Fruit fly (Drosophila melanogaster) whole organism, embryonic: Measurements from ENCODE around the gene CG32801.
A peak's percentile ranks its signal among the peaks of the same experiment; 100 is the strongest.

Experiments used
- B-H1 ChIP-seq: fragments of 200-800 bp; sonication (Bioruptor generic); IDR thresholded peaks from 3 replicates; pipeline ENCODE4 v1.3.6; 2022; ENCODE audit warnings: missing biosample characterization, missing genetic modification characterization
- CG10274 ChIP-seq: fragments of 200-800 bp; sonication (Bioruptor generic); optimal IDR thresholded peaks from 3 replicates; lab custom pipeline; 2017; ENCODE audit warnings: missing biosample characterization, mild to moderate bottlenecking, missing genetic modification characterization
- CG11504 ChIP-seq: fragments of 200-800 bp; sonication (Bioruptor generic); optimal IDR thresholded peaks from 3 replicates; lab custom pipeline; 2019; ENCODE audit warnings: missing biosample characterization, mild to moderate bottlenecking, missing genetic modification characterization, moderate library complexity
- CG1602 ChIP-seq: fragments of 200-800 bp; sonication (Bioruptor generic); optimal IDR thresholded peaks from 3 replicates; lab custom pipeline; 2016; ENCODE audit warnings: missing biosample characterization, missing genetic modification characterization
- CG16863 ChIP-seq: fragments of 200-800 bp; sonication (Bioruptor generic); optimal IDR thresholded peaks from 3 replicates; lab custom pipeline; 2016; ENCODE audit warnings: missing biosample characterization, missing genetic modification characterization
- CG17385 ChIP-seq: fragments of 200-800 bp; sonication (Bioruptor generic); optimal IDR thresholded peaks from 3 replicates; lab custom pipeline; 2018; ENCODE audit warnings: missing biosample characterization, mild to moderate bottlenecking, missing genetic modification characterization
- CG17802 ChIP-seq: fragments of 200-800 bp; sonication (Bioruptor generic); optimal IDR thresholded peaks from 2 replicates; lab custom pipeline; 2018; ENCODE audit warnings: missing biosample characterization, mild to moderate bottlenecking, missing genetic modification characterization, moderate library complexity
- CG18764 ChIP-seq: fragments of 200-800 bp; sonication (Bioruptor generic); optimal IDR thresholded peaks from 3 replicates; lab custom pipeline; 2016; ENCODE audit warnings: missing biosample characterization, missing genetic modification characterization
- CG2116 ChIP-seq: fragments of 200-800 bp; sonication (Bioruptor generic); optimal IDR thresholded peaks from 3 replicates; lab custom pipeline; 2018; ENCODE audit warnings: missing biosample characterization, mild to moderate bottlenecking, missing genetic modification characterization
- CG2889 ChIP-seq: fragments of 200-800 bp; sonication (Bioruptor generic); IDR thresholded peaks from 3 replicates; pipeline ENCODE4 v1.3.6; 2022; ENCODE audit warnings: missing biosample characterization, missing genetic modification characterization
- CG31224 ChIP-seq: fragments of 200-800 bp; sonication (Bioruptor generic); IDR thresholded peaks from 2 replicates; pipeline ENCODE4 v1.3.6; 2022; ENCODE audit warnings: missing biosample characterization, missing genetic modification characterization
- CG32532 ChIP-seq: fragments of 200-800 bp; sonication (Bioruptor generic); IDR thresholded peaks from 2 replicates; pipeline ENCODE4 v1.3.6; 2022; ENCODE audit warnings: missing biosample characterization, missing genetic modification characterization
- CG3407 ChIP-seq: fragments of 200-800 bp; sonication (Bioruptor generic); optimal IDR thresholded peaks from 2 replicates; lab custom pipeline; 2018; ENCODE audit warnings: missing biosample characterization, mild to moderate bottlenecking, missing genetic modification characterization
- CG3838 ChIP-seq: fragments of 200-800 bp; sonication (Bioruptor generic); optimal IDR thresholded peaks from 3 replicates; lab custom pipeline; 2016; ENCODE audit warnings: missing biosample characterization, missing genetic modification characterization
- CG6791 ChIP-seq: fragments of 200-800 bp; sonication (Bioruptor generic); IDR thresholded peaks from 3 replicates; pipeline ENCODE4 v1.3.6; 2022; ENCODE audit warnings: missing biosample characterization, missing genetic modification characterization; ENCODE audit not compliant: partially characterized antibody
- CG6813 ChIP-seq: fragments of 200-800 bp; sonication (Bioruptor generic); optimal IDR thresholded peaks from 2 replicates; lab custom pipeline; 2017; ENCODE audit warnings: missing biosample characterization, missing genetic modification characterization, mild to moderate bottlenecking, moderate library complexity, missing genetic modification reagents
- CG8359 ChIP-seq: fragments of 200-800 bp; sonication (Bioruptor generic); optimal IDR thresholded peaks from 2 replicates; lab custom pipeline; 2017; ENCODE audit warnings: missing biosample characterization, mild to moderate bottlenecking, missing genetic modification characterization, borderline replicate concordance
- CG9817 ChIP-seq: fragments of 200-800 bp; sonication (Bioruptor generic); optimal IDR thresholded peaks from 2 replicates; lab custom pipeline; 2018; ENCODE audit warnings: missing biosample characterization, mild to moderate bottlenecking, missing genetic modification characterization, moderate library complexity
- CG9932 ChIP-seq: fragments of 200-800 bp; sonication (Bioruptor generic); IDR thresholded peaks from 2 replicates; pipeline ENCODE4 v1.3.6; 2022; ENCODE audit warnings: missing biosample characterization, missing genetic modification characterization
- Dref ChIP-seq: fragments of 200-800 bp; sonication (Bioruptor generic); IDR thresholded peaks from 2 replicates; pipeline ENCODE4 v1.3.6; 2022; ENCODE audit warnings: missing biosample characterization, missing genetic modification characterization
- Eip74EF ChIP-seq, 2 experiments: fragments of 200-800 bp in 1 of 2; fragments of >200 bp in 1 of 2; sonication (Bioruptor generic) in 1 of 2; optimal IDR thresholded peaks; 2 replicates each; lab custom pipeline; 2017 to 2019; ENCODE audit warnings: missing biosample characterization in 2 of 2, missing genetic modification characterization in 2 of 2, mild to moderate bottlenecking in 1 of 2, moderate library complexity in 1 of 2
- Ets97D ChIP-seq: fragments of 200-800 bp; sonication (Bioruptor generic); optimal IDR thresholded peaks from 3 replicates; lab custom pipeline; 2016; ENCODE audit warnings: missing biosample characterization, missing genetic modification characterization
- H15 ChIP-seq: fragments of 200-800 bp; sonication (Bioruptor generic); IDR thresholded peaks from 3 replicates; pipeline ENCODE4 v1.3.6; 2022; ENCODE audit warnings: missing biosample characterization, missing genetic modification characterization
- Hr3 ChIP-seq: fragments of 200-800 bp; sonication (Bioruptor generic); optimal IDR thresholded peaks from 3 replicates; lab custom pipeline; 2016; ENCODE audit warnings: missing biosample characterization, missing genetic modification characterization
- Ssrp ChIP-seq: fragments of 200-800 bp; sonication (Bioruptor generic); optimal IDR thresholded peaks from 2 replicates; lab custom pipeline; 2018; ENCODE audit warnings: missing biosample characterization, mild to moderate bottlenecking, missing genetic modification characterization, moderate library complexity
- Stat92E ChIP-seq, 3 experiments: fragments of >200 bp in 2 of 3; fragments of 200-800 bp in 1 of 3; sonication (Bioruptor generic) in 1 of 3; optimal IDR thresholded peaks; 2 replicates each; lab custom pipeline; 2017 to 2019; ENCODE audit warnings: missing biosample characterization in 3 of 3, missing genetic modification characterization in 3 of 3, mild to moderate bottlenecking in 1 of 3, moderate library complexity in 1 of 3
- Trl ChIP-seq, 3 experiments: fragments of >200 bp in 2 of 3; fragments of 200-800 bp in 1 of 3; sonication (Bioruptor generic) in 1 of 3; optimal IDR thresholded peaks; 2 replicates in 1 of 3; 3 replicates in 2 of 3; lab custom pipeline; 2016 to 2017; ENCODE audit warnings: missing biosample characterization in 1 of 3, missing genetic modification characterization in 1 of 3
- YL-1 ChIP-seq: fragments of 200-800 bp; sonication (Bioruptor generic); optimal IDR thresholded peaks from 3 replicates; lab custom pipeline; 2017; ENCODE audit warnings: missing biosample characterization, mild to moderate bottlenecking, missing genetic modification characterization
- bab2 ChIP-seq: fragments of 200-800 bp; sonication (Bioruptor generic); optimal IDR thresholded peaks from 2 replicates; lab custom pipeline; 2016; ENCODE audit warnings: missing biosample characterization, missing genetic modification characterization
- cad ChIP-seq: fragments of >200 bp; optimal IDR thresholded peaks from 2 replicates; lab custom pipeline; 2017; ENCODE audit warnings: missing biosample characterization, missing genetic modification characterization
- ci ChIP-seq: fragments of 200-800 bp; sonication (Bioruptor generic); IDR thresholded peaks from 3 replicates; pipeline ENCODE4 v1.3.6; 2022; ENCODE audit warnings: missing biosample characterization, missing genetic modification characterization
- corto ChIP-seq: fragments of 200-800 bp; sonication (Bioruptor generic); optimal IDR thresholded peaks from 2 replicates; lab custom pipeline; 2016; ENCODE audit warnings: missing biosample characterization, mild to moderate bottlenecking, missing genetic modification characterization, moderate library complexity
- crol ChIP-seq: fragments of 200-800 bp; sonication (Bioruptor generic); IDR thresholded peaks from 2 replicates; pipeline ENCODE4 v1.3.6; 2022; ENCODE audit warnings: missing biosample characterization, missing genetic modification characterization
- cwo ChIP-seq: fragments of 200-800 bp; sonication (Bioruptor generic); optimal IDR thresholded peaks from 3 replicates; lab custom pipeline; 2017; ENCODE audit warnings: missing biosample characterization, missing genetic modification characterization, mild to moderate bottlenecking, moderate library complexity, missing genetic modification reagents
- en ChIP-seq: fragments of 200-800 bp; sonication (Bioruptor generic); optimal IDR thresholded peaks from 2 replicates; lab custom pipeline; 2016; ENCODE audit warnings: missing biosample characterization, missing genetic modification characterization
- eve ChIP-seq, 2 experiments: fragments of >200 bp; optimal IDR thresholded peaks; 2 replicates each; lab custom pipeline; 2017; ENCODE audit warnings: missing biosample characterization in 2 of 2, missing genetic modification characterization in 2 of 2
- fd3F ChIP-seq: fragments of 200-800 bp; sonication (Bioruptor generic); optimal IDR thresholded peaks from 2 replicates; lab custom pipeline; 2018; ENCODE audit warnings: missing biosample characterization, mild to moderate bottlenecking, missing genetic modification characterization, moderate library complexity
- gem ChIP-seq: fragments of 200-800 bp; sonication (Bioruptor generic); optimal IDR thresholded peaks from 2 replicates; lab custom pipeline; 2019; ENCODE audit warnings: missing biosample characterization, mild to moderate bottlenecking, missing genetic modification characterization, moderate library complexity
- hkb ChIP-seq, 2 experiments: fragments of 200-800 bp in 1 of 2; fragments of >200 bp in 1 of 2; sonication (Bioruptor generic) in 1 of 2; IDR thresholded peaks in 1 of 2; optimal IDR thresholded peaks in 1 of 2; 2 replicates each; pipeline versions ENCODE4 v1.3.6 to Lab custom; 2017 to 2022; ENCODE audit warnings: missing biosample characterization in 1 of 2, missing genetic modification characterization in 1 of 2
- kah ChIP-seq: fragments of 200-800 bp; sonication (Bioruptor generic); optimal IDR thresholded peaks from 2 replicates; lab custom pipeline; 2018; ENCODE audit warnings: missing biosample characterization, mild to moderate bottlenecking, missing genetic modification characterization
- ken ChIP-seq: fragments of 200-800 bp; sonication (Bioruptor generic); IDR thresholded peaks from 3 replicates; pipeline ENCODE4 v1.3.6; 2022; ENCODE audit warnings: missing biosample characterization, missing genetic modification characterization
- maf-S ChIP-seq: fragments of 200-800 bp; sonication (Bioruptor generic); optimal IDR thresholded peaks from 2 replicates; lab custom pipeline; 2016; ENCODE audit warnings: missing biosample characterization, missing genetic modification characterization
- nerfin-1 ChIP-seq: fragments of 200-800 bp; sonication (Bioruptor generic); optimal IDR thresholded peaks from 3 replicates; lab custom pipeline; 2019; ENCODE audit warnings: missing biosample characterization, mild to moderate bottlenecking, missing genetic modification characterization, moderate library complexity
- pb ChIP-seq: fragments of 200-800 bp; sonication (Bioruptor generic); optimal IDR thresholded peaks from 3 replicates; lab custom pipeline; 2016; ENCODE audit warnings: missing biosample characterization, missing genetic modification characterization
- phol ChIP-seq: fragments of 200-800 bp; sonication (Bioruptor generic); optimal IDR thresholded peaks from 3 replicates; lab custom pipeline; 2018; ENCODE audit warnings: missing biosample characterization, mild to moderate bottlenecking, missing genetic modification characterization, moderate library complexity
- slp2 ChIP-seq: fragments of 200-800 bp; sonication (Bioruptor generic); optimal IDR thresholded peaks from 2 replicates; lab custom pipeline; 2016; ENCODE audit warnings: missing biosample characterization, missing genetic modification characterization
- tll ChIP-seq, 2 experiments: fragments of 200-800 bp in 1 of 2; fragments of >200 bp in 1 of 2; sonication (Bioruptor generic) in 1 of 2; optimal IDR thresholded peaks; 2 replicates each; lab custom pipeline; 2017 to 2019; ENCODE audit warnings: missing biosample characterization in 2 of 2, missing genetic modification characterization in 2 of 2, mild to moderate bottlenecking in 1 of 2, moderate library complexity in 1 of 2

The CG32801 gene

DNA sequence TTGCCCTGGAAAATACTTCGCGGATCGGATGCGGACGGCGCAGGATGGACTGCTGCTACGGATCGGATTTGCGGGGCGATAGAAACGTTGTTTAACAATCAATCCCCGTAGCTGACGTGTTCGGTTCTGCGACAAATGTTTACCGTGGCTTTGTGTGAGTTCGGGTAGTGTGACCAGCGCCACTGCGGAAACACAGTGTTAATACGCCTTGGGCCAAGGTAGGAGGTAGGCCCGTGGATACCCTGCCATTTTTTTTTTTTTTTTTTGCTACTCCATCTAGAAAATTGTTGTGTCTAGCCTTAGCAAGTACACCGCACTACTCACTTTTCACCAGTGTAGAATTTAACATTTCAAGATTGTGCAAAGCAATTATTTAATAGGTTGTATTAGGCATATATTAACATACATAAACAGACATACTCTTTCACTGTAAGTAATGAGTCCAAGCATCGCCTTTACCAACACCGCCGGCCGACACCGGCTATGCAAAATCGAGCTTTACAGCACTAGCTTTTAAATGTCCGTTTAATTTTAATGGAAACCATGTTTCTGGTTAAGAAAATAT, 41.3 kb downstream of the CG32801 start, which contains the start of gene deltaCOP (continued):
- peak; percentile 79 for TF ChIP-seq Ets97D (GFP tag; lab: Kevin White, UChicago)
- TF ChIP-seq slp2 (GFP tag; lab: Kevin White, UChicago) = peak; percentile 87
- peak; percentile 73; the same call in 2 of the 3 replicates for TF ChIP-seq ken (GFP tag; lab: Robert Waterston, UW)
- no peak for TF ChIP-seq cad (GFP tag; lab: Kevin White, UChicago)
- peak; percentile 88 for TF ChIP-seq maf-S (GFP tag; lab: Kevin White, UChicago)
- TF ChIP-seq Stat92E (GFP tag; optimal IDR thresholded peaks at IDR 0.05; lab: Kevin White, UChicago) = no peak
- TF ChIP-seq CG3838 (GFP tag; lab: Kevin White, UChicago) = peak; percentile 49
- peak; percentile 69 for TF ChIP-seq CG17385 (GFP tag; lab: Kevin White, UChicago)
- TF ChIP-seq CG18764 (GFP tag; lab: Kevin White, UChicago) = peak; percentile 82
- TF ChIP-seq phol (tag; lab: Kevin White, UChicago) = peak; percentile 84
- TF ChIP-seq Eip74EF (GFP tag; optimal IDR thresholded peaks at IDR 0.05; lab: Kevin White, UChicago) = no peak
- no peak for TF ChIP-seq CG11504 (tag; lab: Kevin White, UChicago)
- TF ChIP-seq pb (GFP tag; lab: Kevin White, UChicago) = peak; percentile 82
- peak; percentile 63; the same call in 2 of the 3 replicates for TF ChIP-seq B-H1 (GFP tag; lab: Robert Waterston, UW)
- TF ChIP-seq tll (GFP tag; optimal IDR thresholded peaks at IDR 0.05; lab: Kevin White, UChicago) = peak in 1 of 2 experiments; percentile 69
- TF ChIP-seq gem (tag; lab: Kevin White, UChicago) = no peak
- TF ChIP-seq bab2 = peak; percentile 91
- TF ChIP-seq nerfin-1 (tag; lab: Kevin White, UChicago) = peak; percentile 11
- TF ChIP-seq ci (GFP tag; lab: Robert Waterston, UW) = peak; percentile 83
- peak; percentile 89 for TF ChIP-seq CG16863
- TF ChIP-seq Ssrp (tag; lab: Kevin White, UChicago) = peak; percentile 72
- TF ChIP-seq crol (GFP tag; lab: Robert Waterston, UW) = peak; percentile 20; the same call in 1 of the 2 replicates
- TF ChIP-seq CG2889 (GFP tag; lab: Robert Waterston, UW) = peak; percentile 82; the same call in 2 of the 3 replicates
- TF ChIP-seq Trl (optimal IDR thresholded peaks at IDR 0.05; lab: Kevin White, UChicago) = no peak
- peak; percentile 87 for TF ChIP-seq Trl (GFP tag; optimal IDR thresholded peaks at IDR 0.05; lab: Kevin White, UChicago)
- 0 out of 2 replicates have a peak, but pooled peaks have one; percentile 26 for TF ChIP-seq Dref
- no peak for TF ChIP-seq eve (GFP tag; optimal IDR thresholded peaks at IDR 0.05; lab: Kevin White, UChicago)
- TF ChIP-seq CG2116 (GFP tag; lab: Kevin White, UChicago) = peak; percentile 60
- TF ChIP-seq YL-1 (GFP tag; lab: Kevin White, UChicago) = peak; percentile 62
- no peak for TF ChIP-seq corto
- peak; percentile 66; the same call in 1 of the 3 replicates for TF ChIP-seq H15 (GFP tag; lab: Robert Waterston, UW)
- peak; percentile 79 for TF ChIP-seq CG31224 (GFP tag; lab: Robert Waterston, UW)
- TF ChIP-seq en (GFP tag; lab: Kevin White, UChicago) = peak; percentile 69
- peak; percentile 73 for TF ChIP-seq CG9817 (tag; lab: Kevin White, UChicago)
- peak; percentile 26 for TF ChIP-seq kah (GFP tag; lab: Kevin White, UChicago)
- peak; percentile 62 for TF ChIP-seq fd3F
- TF ChIP-seq CG17802 (tag; lab: Kevin White, UChicago) = no peak
- peak; percentile 66 for TF ChIP-seq hkb (optimal IDR thresholded peaks at IDR 0.05; lab: Kevin White, UChicago)
- TF ChIP-seq hkb (GFP tag; IDR thresholded peaks at IDR 0.05; lab: Robert Waterston, UW) = peak; percentile 67
- peak; percentile 91 for TF ChIP-seq Hr3 (GFP tag; lab: Kevin White, UChicago)
- peak; percentile 51 for TF ChIP-seq CG6813
- TF ChIP-seq CG1602 (GFP tag; lab: Kevin White, UChicago) = peak; percentile 84
- TF ChIP-seq CG10274 (GFP tag; lab: Kevin White, UChicago) = peak; percentile 54
- TF ChIP-seq CG3407 (GFP tag; lab: Kevin White, UChicago) = peak; percentile 62
- TF ChIP-seq CG8359 (GFP tag; lab: Kevin White, UChicago) = no peak
- peak; percentile 87 for TF ChIP-seq CG32532 (GFP tag; lab: Robert Waterston, UW)
- no peak for TF ChIP-seq CG6791 (GFP tag; lab: Robert Waterston, UW)
- TF ChIP-seq cwo (GFP tag; lab: Kevin White, UChicago) = peak; percentile 65
- peak; percentile 89 for TF ChIP-seq CG9932 (GFP tag; lab: Robert Waterston, UW)
